Worm (Caenorhabditis elegans) whole organism, midembryonic: ENCODE results near the gene str-46.

Experiments used
- T22C8.4 ChIP-seq: fragments of 200-800 bp; sonication (Bioruptor generic); IDR thresholded peaks from 2 replicates; pipeline ENCODE4 v1.3.6; 2022; ENCODE audit warnings: missing genetic modification characterization, missing compliant biosample characterization
- cog-1 ChIP-seq: sonication (generic microtip); optimal IDR thresholded peaks from 2 replicates; lab custom pipeline; 2016; ENCODE audit warnings: missing genetic modification characterization, missing compliant biosample characterization
- flt-1 ChIP-seq: fragments of 200-800 bp; sonication (Bioruptor generic); IDR thresholded peaks from 2 replicates; pipeline ENCODE4 v1.3.6; 2022; ENCODE audit warnings: missing genetic modification characterization, missing compliant biosample characterization
- klf-2 ChIP-seq: fragments of 200-800 bp; sonication (Bioruptor generic); conservative IDR thresholded peaks from 2 replicates; pipeline ENCODE4 v1.3.6; 2022; ENCODE audit warnings: missing genetic modification reagents, missing genetic modification characterization, missing compliant biosample characterization
- med-1 ChIP-seq: sonication (generic microtip); optimal IDR thresholded peaks from 2 replicates; lab custom pipeline; 2017; ENCODE audit warnings: missing genetic modification characterization, mild to moderate bottlenecking, missing compliant biosample characterization, antibody characterized with exemption, missing genetic modification reagents; ENCODE audit not compliant: insufficient read depth
- ref-1 ChIP-seq: fragments of 200-800 bp; sonication (Bioruptor generic); conservative IDR thresholded peaks from 2 replicates; pipeline ENCODE4 v1.3.6; 2022; ENCODE audit warnings: missing genetic modification reagents, missing genetic modification characterization, missing compliant biosample characterization
- tab-1 ChIP-seq: fragments of 200-800 bp; sonication (Bioruptor generic); IDR thresholded peaks from 2 replicates; pipeline ENCODE4 v1.3.6; 2022; ENCODE audit warnings: missing genetic modification characterization, missing compliant biosample characterization
- ztf-23 ChIP-seq: fragments of 200-800 bp; sonication (Bioruptor generic); IDR thresholded peaks from 2 replicates; pipeline ENCODE4 v1.3.6; 2022; ENCODE audit warnings: missing genetic modification reagents, missing genetic modification characterization, missing compliant biosample characterization
- ztf-29 ChIP-seq: fragments of 200-800 bp; sonication (Bioruptor generic); IDR thresholded peaks from 2 replicates; pipeline ENCODE4 v1.3.6; 2022; ENCODE audit warnings: missing genetic modification reagents, missing genetic modification characterization, missing compliant biosample characterization

str-46 gene

DNA sequence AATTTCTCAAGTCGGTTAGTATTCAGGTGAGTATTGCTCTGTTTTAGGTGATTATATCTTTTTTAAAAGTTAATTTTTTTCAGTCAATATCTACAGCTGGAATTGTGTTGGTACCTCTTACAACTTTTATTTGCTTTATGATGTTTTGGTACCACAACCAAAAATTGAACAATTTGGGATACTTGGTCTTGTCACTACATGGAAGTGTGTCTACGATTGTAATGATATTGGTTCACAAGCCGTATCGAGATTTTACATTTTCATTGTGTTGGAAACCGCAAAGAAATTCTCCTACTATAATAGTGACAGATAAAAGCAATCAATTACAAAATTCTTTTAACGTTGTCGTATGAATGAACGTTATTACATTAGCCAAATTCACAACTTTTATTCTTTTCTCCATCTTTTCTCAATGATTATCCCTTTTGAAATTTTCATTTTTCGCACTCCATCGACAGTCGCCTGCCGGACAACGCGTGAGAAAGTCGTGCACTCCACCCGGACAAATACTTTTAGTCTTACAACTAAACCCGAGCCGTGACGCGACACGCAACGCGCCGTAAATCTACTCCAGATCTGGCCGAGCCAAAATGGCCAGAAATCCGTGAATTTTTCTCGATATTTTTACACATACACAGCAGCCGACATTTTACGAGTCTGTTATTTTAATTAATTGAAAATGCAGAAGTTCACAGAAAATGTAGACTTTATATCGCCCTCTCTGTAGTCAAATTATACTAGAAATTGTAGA lies 27.8 kb downstream of the str-46 start:
- TF ChIP-seq med-1 (GFP tag; lab: Kevin White, UChicago): no peak

DNA sequence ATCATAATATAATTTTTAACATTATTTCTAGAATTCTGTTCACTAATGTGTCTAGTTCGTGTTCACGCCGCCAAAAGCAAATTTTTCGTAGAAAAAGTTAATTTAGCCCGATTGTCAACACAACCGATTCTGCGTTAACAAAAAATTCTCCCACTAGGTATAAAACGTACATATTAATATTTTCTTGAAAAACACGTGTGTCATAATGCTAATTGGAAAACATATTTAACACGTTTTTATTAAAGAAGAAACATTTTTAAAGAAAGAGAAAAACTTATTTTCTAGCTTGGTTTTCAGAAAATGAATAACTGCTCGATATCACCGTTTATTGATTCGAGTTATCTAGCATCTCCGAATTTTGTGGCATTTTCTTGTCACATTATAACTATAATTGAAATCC lies 29.6 kb downstream of the str-46 start, which contains the start of gene srh-243:
TSS of gene srh-243 (plus strand) at position 301 of the 400 bp plus-strand sequence.
- TF ChIP-seq tab-1 (GFP tag; lab: Robert Waterston, UW) (no peak), flt-1 (no peak), ztf-23 (GFP tag; lab: Robert Waterston, UW) (no peak), cog-1 (no peak)

DNA sequence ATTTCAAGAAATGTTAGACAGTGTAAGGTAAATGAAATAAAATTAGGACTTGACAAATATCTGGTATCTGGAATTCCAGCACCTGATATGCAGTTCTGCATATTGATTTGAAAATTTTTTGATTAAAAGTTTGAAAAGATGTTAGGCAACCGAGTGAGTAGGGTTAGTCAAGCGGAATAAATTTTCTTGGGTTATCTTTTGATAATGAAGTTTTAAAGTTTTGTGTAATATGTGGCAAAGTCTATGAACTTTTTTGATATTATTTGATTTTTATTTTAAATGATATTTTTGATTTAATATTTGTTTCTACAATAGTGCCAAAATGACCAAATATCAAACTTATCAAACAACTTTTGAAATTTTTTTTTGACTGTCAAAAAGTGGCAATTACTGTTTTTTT lies 30.3 kb downstream of the str-46 start, which contains the start of gene srh-241:
TSS of gene srh-241 (minus strand) at position 101 of the 400 bp plus-strand sequence.
- TF ChIP-seq ref-1 (GFP tag; lab: Robert Waterston, UW): no peak
- no peak for TF ChIP-seq flt-1
- TF ChIP-seq cog-1: no peak
- TF ChIP-seq T22C8.4: no peak
- TF ChIP-seq tab-1 (GFP tag; lab: Robert Waterston, UW): no peak
- no peak for TF ChIP-seq ztf-29
- TF ChIP-seq klf-2 (GFP tag; lab: Robert Waterston, UW): no peak

ce11 chrV:2864899-2865298 lies 34.9 kb downstream of the str-46 start, which contains the start of gene srh-240:
TSS of gene srh-240 (plus strand) at chrV:2865199.
- no peak for TF ChIP-seq med-1 (GFP tag; lab: Kevin White, UChicago)
- no peak for TF ChIP-seq tab-1 (GFP tag; lab: Robert Waterston, UW)
- no peak for TF ChIP-seq ztf-23 (GFP tag; lab: Robert Waterston, UW)
- no peak for TF ChIP-seq T22C8.4
- no peak for TF ChIP-seq flt-1
- no peak for TF ChIP-seq klf-2 (GFP tag; lab: Robert Waterston, UW)
- TF ChIP-seq ref-1 (GFP tag; lab: Robert Waterston, UW): no peak
- no peak for TF ChIP-seq ztf-29
- TF ChIP-seq cog-1: no peak

ce11 chrV:2863033-2863432 lies 36.7 kb downstream of the str-46 start, which contains the start of gene srh-272:
TSS of gene srh-272 (plus strand) at chrV:2863333.
- no peak for TF ChIP-seq klf-2 (GFP tag; lab: Robert Waterston, UW)
- TF ChIP-seq cog-1: no peak
- no peak for TF ChIP-seq ztf-29
- TF ChIP-seq flt-1: no peak
- TF ChIP-seq T22C8.4: no peak
- TF ChIP-seq ref-1 (GFP tag; lab: Robert Waterston, UW): no peak
- TF ChIP-seq med-1 (GFP tag; lab: Kevin White, UChicago): no peak
- TF ChIP-seq tab-1 (GFP tag; lab: Robert Waterston, UW): no peak
- no peak for TF ChIP-seq ztf-23 (GFP tag; lab: Robert Waterston, UW)

DNA sequence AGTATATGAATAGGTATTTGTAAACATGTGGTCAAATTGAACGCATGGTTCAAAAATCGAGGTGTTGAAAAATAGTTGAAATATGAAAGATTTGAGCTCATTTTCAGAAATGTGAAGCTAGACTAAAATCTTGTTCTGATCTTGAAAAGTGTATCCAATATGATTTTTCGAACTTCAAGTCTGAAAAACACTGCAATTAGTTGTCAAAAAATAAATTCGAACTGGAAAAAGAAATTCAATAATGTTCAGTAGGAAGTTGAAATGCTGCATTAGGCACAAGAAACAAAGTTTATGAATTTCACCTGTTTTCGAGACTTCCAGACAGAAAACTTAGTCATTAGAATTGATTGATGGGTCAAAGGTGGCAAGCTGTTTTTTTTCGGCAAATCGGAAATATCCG lies 38.3 kb downstream of the str-46 start, which contains the start of gene srh-270:
TSS of gene srh-270 (minus strand) at position 101 of the 400 bp plus-strand sequence.
- TF ChIP-seq klf-2 (GFP tag; lab: Robert Waterston, UW): no peak

DNA sequence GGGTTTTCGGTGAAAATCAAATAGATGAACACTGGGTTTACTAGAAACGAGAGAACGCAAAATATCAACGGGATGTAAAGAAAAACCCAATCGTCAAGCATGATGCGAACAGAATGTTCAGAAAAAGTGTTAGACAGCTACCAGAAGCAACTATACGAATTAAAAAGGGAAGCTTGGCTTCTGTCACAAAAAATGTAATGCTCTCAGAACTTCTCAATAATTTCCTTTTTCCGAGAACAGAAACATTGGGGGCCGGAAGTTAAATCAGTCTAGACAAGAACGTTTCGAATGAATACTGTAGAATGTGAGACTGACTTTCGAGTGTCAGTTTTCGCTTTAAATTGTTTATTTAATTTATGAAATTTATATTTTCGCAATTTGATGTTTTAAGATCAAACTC lies 40.0 kb downstream of the str-46 start, which contains the start of gene srj-54:
TSS of gene srj-54 (minus strand) at position 101 of the 400 bp plus-strand sequence.
- TF ChIP-seq ztf-29 (no peak), ztf-23 (GFP tag; lab: Robert Waterston, UW) (no peak), med-1 (GFP tag; lab: Kevin White, UChicago) (no peak), tab-1 (GFP tag; lab: Robert Waterston, UW) (no peak), cog-1 (no peak), T22C8.4 (no peak), flt-1 (no peak), ref-1 (GFP tag; lab: Robert Waterston, UW) (no peak), klf-2 (GFP tag; lab: Robert Waterston, UW) (no peak)

ce11 chrV:2857842-2858241 lies 41.9 kb downstream of the str-46 start, which contains the start of gene srj-55:
TSS of gene srj-55 (minus strand) at chrV:2857942.
- no peak for TF ChIP-seq tab-1 (GFP tag; lab: Robert Waterston, UW)

DNA sequence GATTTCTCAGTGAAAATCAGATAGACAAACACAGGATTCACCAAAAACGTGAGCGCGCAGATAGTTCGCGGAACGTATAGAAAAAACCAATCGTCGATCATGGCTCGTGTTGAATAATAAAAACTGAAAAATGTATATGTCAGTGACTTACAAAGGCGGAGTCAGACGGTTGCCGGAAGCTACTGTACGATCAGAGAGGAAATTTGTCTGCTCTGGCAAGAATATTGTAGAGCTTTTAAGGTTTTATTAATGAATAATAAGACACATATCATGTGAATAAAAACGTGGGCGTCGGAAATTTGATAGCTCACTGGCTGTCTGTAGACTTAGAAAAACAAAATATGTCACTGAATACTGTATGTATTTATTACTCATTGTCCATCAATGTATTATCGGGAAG lies 44.3 kb downstream of the str-46 start, which contains the start of gene srj-57:
TSS of gene srj-57 (minus strand) at position 101 of the 400 bp plus-strand sequence.
- no peak for TF ChIP-seq klf-2 (GFP tag; lab: Robert Waterston, UW)
- TF ChIP-seq ztf-29: no peak
- no peak for TF ChIP-seq cog-1
- no peak for TF ChIP-seq flt-1
- no peak for TF ChIP-seq ref-1 (GFP tag; lab: Robert Waterston, UW)
- no peak for TF ChIP-seq med-1 (GFP tag; lab: Kevin White, UChicago)
- TF ChIP-seq T22C8.4: no peak
- no peak for TF ChIP-seq tab-1 (GFP tag; lab: Robert Waterston, UW)
- no peak for TF ChIP-seq ztf-23 (GFP tag; lab: Robert Waterston, UW)

ce11 chrV:2849071-2849470 lies 50.7 kb downstream of the str-46 start, which contains the start of gene ugt-53:
TSS of gene ugt-53 (plus strand) at chrV:2849343.
- no peak for TF ChIP-seq T22C8.4
- TF ChIP-seq flt-1: no peak
- TF ChIP-seq med-1 (GFP tag; lab: Kevin White, UChicago): no peak
- no peak for TF ChIP-seq klf-2 (GFP tag; lab: Robert Waterston, UW)
- no peak for TF ChIP-seq tab-1 (GFP tag; lab: Robert Waterston, UW)
- no peak for TF ChIP-seq cog-1
- no peak for TF ChIP-seq ref-1 (GFP tag; lab: Robert Waterston, UW)
- no peak for TF ChIP-seq ztf-23 (GFP tag; lab: Robert Waterston, UW)
